Fruit fly (Drosophila melanogaster) whole organism, embryonic: ENCODE measurements around the gene Wbp2.

Experiments
- CG10543 ChIP-seq: fragments of 200-800 bp; sonication (Bioruptor generic); optimal IDR thresholded peaks from 3 replicates; lab custom pipeline; 2017; ENCODE audit warnings: missing biosample characterization, mild to moderate bottlenecking, missing genetic modification characterization, moderate library complexity
- CG11085 ChIP-seq: fragments of 200-800 bp; sonication (Bioruptor generic); IDR thresholded peaks from 2 replicates; pipeline ENCODE4 v1.3.6; 2022; ENCODE audit warnings: missing biosample characterization, missing genetic modification characterization
- CG13287 ChIP-seq: fragments of 200-800 bp; sonication (Bioruptor generic); IDR thresholded peaks from 2 replicates; pipeline ENCODE4 v1.3.6; 2022; ENCODE audit warnings: missing biosample characterization, missing genetic modification characterization; ENCODE audit not compliant: partially characterized antibody
- CG13296 ChIP-seq: fragments of 200-800 bp; sonication (Bioruptor generic); optimal IDR thresholded peaks from 3 replicates; lab custom pipeline; 2018; ENCODE audit warnings: missing biosample characterization, mild to moderate bottlenecking, missing genetic modification characterization
- CG15514 ChIP-seq: fragments of 200-800 bp; sonication (Bioruptor generic); optimal IDR thresholded peaks from 3 replicates; lab custom pipeline; 2017; ENCODE audit warnings: missing biosample characterization, missing genetic modification characterization, mild to moderate bottlenecking, moderate library complexity, missing genetic modification reagents
- CG2116 ChIP-seq: fragments of 200-800 bp; sonication (Bioruptor generic); optimal IDR thresholded peaks from 3 replicates; lab custom pipeline; 2018; ENCODE audit warnings: missing biosample characterization, mild to moderate bottlenecking, missing genetic modification characterization
- CG32532 ChIP-seq: fragments of 200-800 bp; sonication (Bioruptor generic); IDR thresholded peaks from 2 replicates; pipeline ENCODE4 v1.3.6; 2022; ENCODE audit warnings: missing biosample characterization, missing genetic modification characterization
- CG4360 ChIP-seq: fragments of 200-800 bp; sonication (Bioruptor generic); IDR thresholded peaks from 2 replicates; pipeline ENCODE4 v1.3.6; 2022; ENCODE audit warnings: missing biosample characterization, missing genetic modification characterization
- CG6791 ChIP-seq: fragments of 200-800 bp; sonication (Bioruptor generic); IDR thresholded peaks from 3 replicates; pipeline ENCODE4 v1.3.6; 2022; ENCODE audit warnings: missing biosample characterization, missing genetic modification characterization; ENCODE audit not compliant: partially characterized antibody
- CG7556 ChIP-seq: fragments of 200-800 bp; sonication (Bioruptor generic); optimal IDR thresholded peaks from 2 replicates; lab custom pipeline; 2017; ENCODE audit warnings: missing biosample characterization, mild to moderate bottlenecking, missing genetic modification characterization
- CG8359 ChIP-seq: fragments of 200-800 bp; sonication (Bioruptor generic); optimal IDR thresholded peaks from 2 replicates; lab custom pipeline; 2017; ENCODE audit warnings: missing biosample characterization, mild to moderate bottlenecking, missing genetic modification characterization, borderline replicate concordance
- CG8388 ChIP-seq: fragments of 200-800 bp; sonication (Bioruptor generic); optimal IDR thresholded peaks from 2 replicates; lab custom pipeline; 2019; ENCODE audit warnings: missing biosample characterization, mild to moderate bottlenecking, missing genetic modification characterization, moderate library complexity
- CG8944 ChIP-seq: fragments of 200-800 bp; sonication (Bioruptor generic); optimal IDR thresholded peaks from 3 replicates; lab custom pipeline; 2016; ENCODE audit warnings: missing biosample characterization, missing genetic modification characterization
- CrebB ChIP-seq: fragments of 200-800 bp; sonication (Bioruptor generic); optimal IDR thresholded peaks from 3 replicates; lab custom pipeline; 2018; ENCODE audit warnings: missing biosample characterization, mild to moderate bottlenecking, missing genetic modification characterization
- ERR ChIP-seq: fragments of 200-800 bp; sonication (Bioruptor generic); optimal IDR thresholded peaks from 2 replicates; lab custom pipeline; 2016; ENCODE audit warnings: missing biosample characterization, missing genetic modification characterization
- Ets97D ChIP-seq: fragments of 200-800 bp; sonication (Bioruptor generic); optimal IDR thresholded peaks from 3 replicates; lab custom pipeline; 2016; ENCODE audit warnings: missing biosample characterization, missing genetic modification characterization
- Gsc ChIP-seq: fragments of 200-800 bp; sonication (Bioruptor generic); IDR thresholded peaks from 2 replicates; pipeline ENCODE4 v1.3.6; 2022; ENCODE audit warnings: missing biosample characterization, missing genetic modification characterization
- HLH3B ChIP-seq: fragments of 200-800 bp; sonication (Bioruptor generic); IDR thresholded peaks from 2 replicates; pipeline ENCODE4 v1.3.6; 2022; ENCODE audit warnings: missing biosample characterization, missing genetic modification characterization
- Lim3 ChIP-seq: fragments of 200-800 bp; sonication (Bioruptor generic); IDR thresholded peaks from 2 replicates; pipeline ENCODE4 v1.3.6; 2022; ENCODE audit warnings: missing biosample characterization, missing genetic modification characterization
- Med ChIP-seq: fragments of 200-800 bp; sonication (Bioruptor generic); peaks from one replicate; lab custom pipeline; 2016; ENCODE audit warnings: missing biosample characterization, missing genetic modification characterization, mild to moderate bottlenecking, inconsistent platforms, moderate library complexity
- Nf-YB ChIP-seq: fragments of 200-800 bp; sonication (Bioruptor generic); optimal IDR thresholded peaks from 3 replicates; lab custom pipeline; 2019; ENCODE audit warnings: missing biosample characterization, mild to moderate bottlenecking, missing genetic modification characterization, moderate library complexity
- Nf-YC ChIP-seq: fragments of 200-800 bp; optimal IDR thresholded peaks from 3 replicates; lab custom pipeline; 2019; ENCODE audit warnings: missing biosample characterization, mild to moderate bottlenecking, missing genetic modification characterization, moderate library complexity
- Oli ChIP-seq: fragments of 200-800 bp; sonication (Bioruptor generic); optimal IDR thresholded peaks from 2 replicates; lab custom pipeline; 2018; ENCODE audit warnings: missing biosample characterization, mild to moderate bottlenecking, missing genetic modification characterization, moderate library complexity
- Pdp1 ChIP-seq, 2 experiments: fragments of 200-800 bp; sonication (Bioruptor generic); optimal IDR thresholded peaks; 3 replicates each; lab custom pipeline; 2016; ENCODE audit warnings: missing biosample characterization in 2 of 2, missing genetic modification characterization in 2 of 2, mild to moderate bottlenecking in 1 of 2, moderate library complexity in 1 of 2
- Ravus ChIP-seq: fragments of 200-800 bp; sonication (Bioruptor generic); IDR thresholded peaks from 2 replicates; pipeline ENCODE4 v1.3.6; 2022; ENCODE audit warnings: missing biosample characterization, missing genetic modification characterization
- Rfx ChIP-seq: fragments of 200-800 bp; sonication (Bioruptor generic); IDR thresholded peaks from 2 replicates; pipeline ENCODE4 v1.3.6; 2022; ENCODE audit warnings: missing biosample characterization, missing genetic modification characterization
- Tbp ChIP-seq: fragments of >200 bp; optimal IDR thresholded peaks from 2 replicates; lab custom pipeline; 2018; ENCODE audit warnings: missing biosample characterization, missing genetic modification characterization
- Xrp1 ChIP-seq: fragments of 200-800 bp; sonication (Bioruptor generic); IDR thresholded peaks from 2 replicates; pipeline ENCODE4 v1.3.6; 2022; ENCODE audit warnings: missing biosample characterization, missing genetic modification characterization
- ab ChIP-seq: fragments of 200-800 bp; sonication (Bioruptor generic); optimal IDR thresholded peaks from 2 replicates; lab custom pipeline; 2016; ENCODE audit warnings: missing biosample characterization, missing genetic modification characterization
- btn ChIP-seq: fragments of 200-800 bp; sonication (Bioruptor generic); optimal IDR thresholded peaks from 2 replicates; lab custom pipeline; 2016; ENCODE audit warnings: missing biosample characterization, missing genetic modification characterization
- chif ChIP-seq, 2 experiments: fragments of 200-800 bp; sonication (Bioruptor generic); optimal IDR thresholded peaks; 3 replicates each; lab custom pipeline; 2016; ENCODE audit warnings: missing biosample characterization in 2 of 2, missing genetic modification characterization in 2 of 2
- dmrt99B ChIP-seq: fragments of 200-800 bp; sonication (Bioruptor generic); optimal IDR thresholded peaks from 2 replicates; lab custom pipeline; 2018; ENCODE audit warnings: missing biosample characterization, mild to moderate bottlenecking, missing genetic modification characterization, moderate library complexity
- ems ChIP-seq: fragments of 200-800 bp; sonication (Bioruptor generic); optimal IDR thresholded peaks from 3 replicates; lab custom pipeline; 2016; ENCODE audit warnings: missing biosample characterization, missing genetic modification characterization
- ewg ChIP-seq: fragments of 200-800 bp; sonication (Bioruptor generic); optimal IDR thresholded peaks from 3 replicates; lab custom pipeline; 2017; ENCODE audit warnings: mild to moderate bottlenecking, missing biosample characterization, missing genetic modification reagents, missing genetic modification characterization
- exex ChIP-seq: fragments of 200-800 bp; sonication (Bioruptor generic); optimal IDR thresholded peaks from 4 replicates; lab custom pipeline; 2018; ENCODE audit warnings: missing biosample characterization, mild to moderate bottlenecking, missing genetic modification characterization, moderate library complexity
- ftz-f1 ChIP-seq: fragments of 200-800 bp; sonication (Bioruptor generic); optimal IDR thresholded peaks from 2 replicates; lab custom pipeline; 2016; ENCODE audit warnings: missing biosample characterization, missing genetic modification characterization
- grau ChIP-seq: fragments of 200-800 bp; optimal IDR thresholded peaks from 3 replicates; lab custom pipeline; 2019; ENCODE audit warnings: missing biosample characterization, mild to moderate bottlenecking, missing genetic modification characterization, moderate library complexity
- hb ChIP-seq: fragments of 200-800 bp; sonication (Bioruptor generic); IDR thresholded peaks from 3 replicates; pipeline ENCODE4 v1.3.6; 2022; ENCODE audit warnings: missing biosample characterization, missing genetic modification characterization; ENCODE audit not compliant: partially characterized antibody
- hth ChIP-seq: fragments of >200 bp; optimal IDR thresholded peaks from 2 replicates; lab custom pipeline; 2017; ENCODE audit warnings: inconsistent platforms
- lola ChIP-seq, 3 experiments: fragments of >200 bp in 2 of 3; fragments of 200-800 bp in 1 of 3; sonication (Bioruptor generic) in 1 of 3; optimal IDR thresholded peaks; 2 replicates each; lab custom pipeline; 2017 to 2019; ENCODE audit warnings: missing biosample characterization in 3 of 3, missing genetic modification characterization in 3 of 3, mild to moderate bottlenecking in 1 of 3, moderate library complexity in 1 of 3
- onecut ChIP-seq: fragments of 200-800 bp; sonication (Bioruptor generic); IDR thresholded peaks from 2 replicates; pipeline ENCODE4 v1.3.6; 2022; ENCODE audit warnings: missing biosample characterization, missing genetic modification characterization
- repo ChIP-seq: fragments of 200-800 bp; sonication (Bioruptor generic); optimal IDR thresholded peaks from 2 replicates; lab custom pipeline; 2016; ENCODE audit warnings: missing biosample characterization, missing genetic modification characterization
- run ChIP-seq: fragments of 200-800 bp; sonication (Bioruptor generic); optimal IDR thresholded peaks from 3 replicates; lab custom pipeline; 2018; ENCODE audit warnings: missing biosample characterization, mild to moderate bottlenecking, missing genetic modification characterization
- sc ChIP-seq, 3 experiments: fragments of >200 bp in 2 of 3; fragments of 200-800 bp in 1 of 3; sonication (Bioruptor generic) in 1 of 3; optimal IDR thresholded peaks; 2 replicates in 2 of 3; 3 replicates in 1 of 3; lab custom pipeline; 2017; ENCODE audit warnings: mild to moderate bottlenecking in 1 of 3, missing biosample characterization in 1 of 3, missing genetic modification characterization in 1 of 3, missing genetic modification reagents in 1 of 3
- sd ChIP-seq: fragments of 200-800 bp; sonication (Bioruptor generic); optimal IDR thresholded peaks from 3 replicates; lab custom pipeline; 2018; ENCODE audit warnings: missing biosample characterization, mild to moderate bottlenecking, missing genetic modification characterization, moderate library complexity
- sens ChIP-seq: fragments of 200-800 bp; sonication (Bioruptor generic); peaks from one replicate; lab custom pipeline; 2016; ENCODE audit warnings: missing biosample characterization, missing genetic modification characterization
- slbo ChIP-seq: fragments of 200-800 bp; sonication (Bioruptor generic); IDR thresholded peaks from 2 replicates; pipeline ENCODE4 v1.3.6; 2022; ENCODE audit warnings: missing biosample characterization, missing genetic modification characterization
- sqz ChIP-seq: fragments of 200-800 bp; sonication (Bioruptor generic); optimal IDR thresholded peaks from 3 replicates; lab custom pipeline; 2018; ENCODE audit warnings: missing biosample characterization, mild to moderate bottlenecking, missing genetic modification characterization
- tup ChIP-seq: fragments of 200-800 bp; sonication (Bioruptor generic); optimal IDR thresholded peaks from 2 replicates; lab custom pipeline; 2016; ENCODE audit warnings: missing biosample characterization, mild to moderate bottlenecking, missing genetic modification characterization, moderate library complexity

Gene Wbp2

dm6 chr3L:12834526-12835213, 15.3 kb upstream of the Wbp2 start (continued):
- TF ChIP-seq Oli (tag; lab: Kevin White, UChicago): no peak
- TF ChIP-seq ftz-f1 (GFP tag; lab: Kevin White, UChicago): peak; percentile 54
- TF ChIP-seq ERR (GFP tag; lab: Kevin White, UChicago): peak; percentile 32
- 0 out of 2 replicates have a peak, but pooled peaks have one; percentile 1 for TF ChIP-seq CG4360 (GFP tag; lab: Robert Waterston, UW)
- no peak for TF ChIP-seq slbo (GFP tag; lab: Robert Waterston, UW)
- TF ChIP-seq CG7556 (GFP tag; lab: Kevin White, UChicago): no peak
- no peak for TF ChIP-seq Tbp (GFP tag; lab: Kevin White, UChicago)
- TF ChIP-seq hb (GFP tag; lab: Robert Waterston, UW): no peak
- TF ChIP-seq Nf-YC (tag; lab: Kevin White, UChicago): peak; percentile 93
- TF ChIP-seq Xrp1 (GFP tag; lab: Robert Waterston, UW): 0 out of 2 replicates have a peak, but pooled peaks have one; percentile 14
- TF ChIP-seq onecut (GFP tag; lab: Robert Waterston, UW): peak; percentile 87
- TF ChIP-seq CG15514 (GFP tag; lab: Kevin White, UChicago): no peak
- TF ChIP-seq repo (GFP tag; lab: Kevin White, UChicago): no peak
- no peak for TF ChIP-seq Ravus (GFP tag; lab: Robert Waterston, UW)
- no peak for TF ChIP-seq CG8944 (GFP tag; lab: Kevin White, UChicago)
- TF ChIP-seq Med (GFP tag; lab: Kevin White, UChicago): peak; percentile 46
- no peak for TF ChIP-seq CG11085 (GFP tag; lab: Robert Waterston, UW)
- no peak for TF ChIP-seq CG2116 (GFP tag; lab: Kevin White, UChicago)
- no peak for TF ChIP-seq hth (lab: Kevin White, UChicago)
- TF ChIP-seq CG8359 (GFP tag; lab: Kevin White, UChicago): no peak
- no peak for TF ChIP-seq grau (tag; lab: Kevin White, UChicago)
- peak; percentile 15 for TF ChIP-seq sqz (GFP tag; lab: Kevin White, UChicago)
- TF ChIP-seq ems (GFP tag; lab: Kevin White, UChicago): no peak
- no peak for TF ChIP-seq Gsc (GFP tag; lab: Robert Waterston, UW)
- TF ChIP-seq dmrt99B: no peak
- TF ChIP-seq chif (GFP tag; optimal IDR thresholded peaks at IDR 0.05; lab: Kevin White, UChicago): no peak
- TF ChIP-seq sd (tag; lab: Kevin White, UChicago): peak; percentile 60
- TF ChIP-seq CG13296 (GFP tag; lab: Kevin White, UChicago): no peak
- no peak for TF ChIP-seq Rfx (GFP tag; lab: Robert Waterston, UW)
- no peak for TF ChIP-seq run
- peak; percentile 89 for TF ChIP-seq Nf-YB
- no peak for TF ChIP-seq ewg (GFP tag; lab: Kevin White, UChicago)
- no peak for TF ChIP-seq CG10543 (GFP tag; lab: Kevin White, UChicago)
- TF ChIP-seq tup (GFP tag; lab: Kevin White, UChicago): no peak
- no peak for TF ChIP-seq exex (tag; lab: Kevin White, UChicago)
- TF ChIP-seq sc (optimal IDR thresholded peaks at IDR 0.05; lab: Kevin White, UChicago): no peak
- no peak for TF ChIP-seq sc (GFP tag; optimal IDR thresholded peaks at IDR 0.05; lab: Kevin White, UChicago)
- TF ChIP-seq Pdp1 (GFP tag; optimal IDR thresholded peaks at IDR 0.05; lab: Kevin White, UChicago): peak in 1 of 2 experiments; percentile 22
- no peak for TF ChIP-seq HLH3B (GFP tag; lab: Robert Waterston, UW)
- TF ChIP-seq Lim3: no peak
- no peak for TF ChIP-seq ab (GFP tag; lab: Kevin White, UChicago)
- TF ChIP-seq lola (GFP tag; optimal IDR thresholded peaks at IDR 0.05; lab: Kevin White, UChicago): no peak
- no peak for TF ChIP-seq btn (GFP tag; lab: Kevin White, UChicago)
- no peak for TF ChIP-seq CG8388 (GFP tag; lab: Kevin White, UChicago)
- TF ChIP-seq CG32532: no peak
- 0 out of 2 replicates have a peak, but pooled peaks have one; percentile 4 for TF ChIP-seq CG13287 (GFP tag; lab: Robert Waterston, UW)
- TF ChIP-seq CG6791: no peak
- TF ChIP-seq sens (GFP tag; lab: Kevin White, UChicago): peak; percentile 59
- TF ChIP-seq Ets97D (GFP tag; lab: Kevin White, UChicago): no peak
- TF ChIP-seq CrebB (tag; lab: Kevin White, UChicago): no peak
